Fruit fly (Drosophila melanogaster) whole organism, adult: ENCODE results near the gene MtnF.

ENCODE experiments used
- CG12768 ChIP-seq: fragments of 200-800 bp; sonication (Bioruptor generic); optimal IDR thresholded peaks from 2 replicates; lab custom pipeline; 2017; ENCODE audit warnings: missing biosample characterization, missing genetic modification characterization, mild to moderate bottlenecking, moderate library complexity, missing genetic modification reagents
- CG33017 ChIP-seq: fragments of 200-800 bp; sonication (Bioruptor generic); optimal IDR thresholded peaks from 2 replicates; lab custom pipeline; 2018; ENCODE audit warnings: missing biosample characterization, mild to moderate bottlenecking, missing genetic modification characterization, moderate library complexity
- CG5204 ChIP-seq: fragments of 200-800 bp; sonication (Bioruptor generic); optimal IDR thresholded peaks from 2 replicates; lab custom pipeline; 2016; ENCODE audit warnings: missing biosample characterization, missing genetic modification characterization
- CG7045 ChIP-seq: fragments of 200-800 bp; sonication (Bioruptor generic); optimal IDR thresholded peaks from 2 replicates; lab custom pipeline; 2017; ENCODE audit warnings: missing biosample characterization, mild to moderate bottlenecking, missing genetic modification characterization
- CG7101 ChIP-seq: fragments of 200-800 bp; sonication (Bioruptor generic); optimal IDR thresholded peaks from 2 replicates; lab custom pipeline; 2018; ENCODE audit warnings: missing biosample characterization, mild to moderate bottlenecking, missing genetic modification characterization, moderate library complexity
- Crg-1 ChIP-seq: fragments of 200-800 bp; sonication (Bioruptor generic); optimal IDR thresholded peaks from 2 replicates; lab custom pipeline; 2016; ENCODE audit warnings: missing biosample characterization, missing genetic modification characterization
- Mnt ChIP-seq: fragments of 200-800 bp; sonication (Bioruptor generic); optimal IDR thresholded peaks from 2 replicates; lab custom pipeline; 2016; ENCODE audit warnings: missing biosample characterization, mild to moderate bottlenecking, missing genetic modification characterization
- cic ChIP-seq: fragments of 200-800 bp; sonication (Bioruptor generic); optimal IDR thresholded peaks from 2 replicates; lab custom pipeline; 2017; ENCODE audit warnings: missing biosample characterization, mild to moderate bottlenecking, missing genetic modification characterization, moderate library complexity
- cnc ChIP-seq, 2 experiments: fragments of >200 bp; optimal IDR thresholded peaks; 2 replicates each; lab custom pipeline; 2017
- kay ChIP-seq: fragments of 200-800 bp; sonication (Bioruptor generic); peaks from one replicate; lab custom pipeline; 2016; ENCODE audit warnings: missing biosample characterization, missing genetic modification characterization, borderline replicate concordance
- ovo ChIP-seq: fragments of 200-800 bp; sonication (Bioruptor generic); optimal IDR thresholded peaks from 2 replicates; lab custom pipeline; 2016; ENCODE audit warnings: missing biosample characterization, missing genetic modification characterization
- pad ChIP-seq: fragments of 200-800 bp; sonication (Bioruptor generic); optimal IDR thresholded peaks from 3 replicates; lab custom pipeline; 2017; ENCODE audit warnings: missing biosample characterization, missing genetic modification characterization, mild to moderate bottlenecking, moderate library complexity, missing genetic modification reagents
- tj ChIP-seq: fragments of 200-800 bp; sonication (Bioruptor generic); optimal IDR thresholded peaks from 3 replicates; lab custom pipeline; 2017; ENCODE audit warnings: missing biosample characterization, mild to moderate bottlenecking, missing genetic modification characterization, moderate library complexity
- toe ChIP-seq: fragments of 200-800 bp; sonication (Bioruptor generic); optimal IDR thresholded peaks from 2 replicates; lab custom pipeline; 2016; ENCODE audit warnings: missing biosample characterization, missing genetic modification characterization

DNA sequence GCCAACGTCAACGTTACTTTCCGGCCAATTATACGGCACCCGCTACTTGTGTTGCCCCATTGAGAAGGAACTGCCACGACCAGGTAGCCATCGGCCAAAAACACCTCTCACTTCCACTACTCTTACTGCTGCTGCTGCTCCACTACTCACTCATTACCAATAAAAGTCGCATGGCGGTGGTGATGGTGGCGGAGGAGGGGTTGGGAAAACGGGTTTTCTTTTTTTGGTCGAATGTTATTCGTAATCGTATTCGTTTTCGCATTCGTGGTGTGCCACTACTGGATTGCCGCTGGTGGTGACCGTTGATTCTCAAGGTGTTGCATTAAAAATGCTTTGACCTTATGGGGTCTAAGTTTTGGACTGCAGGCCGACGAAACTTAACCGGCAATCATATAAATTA lies 41.2 kb downstream of the MtnF start:
- TF ChIP-seq Mnt = no peak
- no peak for TF ChIP-seq CG33017 (tag; lab: Kevin White, UChicago)
- no peak for TF ChIP-seq CG5204 (GFP tag; lab: Kevin White, UChicago)
- TF ChIP-seq pad (GFP tag; lab: Kevin White, UChicago) = no peak
- TF ChIP-seq cnc (optimal IDR thresholded peaks at IDR 0.05; lab: Kevin White, UChicago) = no peak
- no peak for TF ChIP-seq ovo (GFP tag; lab: Kevin White, UChicago)
- TF ChIP-seq cic (GFP tag; lab: Kevin White, UChicago) = no peak
- TF ChIP-seq CG12768 = no peak
- TF ChIP-seq Crg-1 = no peak
- no peak for TF ChIP-seq tj (GFP tag; lab: Kevin White, UChicago)
- no peak for TF ChIP-seq CG7101 (tag; lab: Kevin White, UChicago)
- TF ChIP-seq toe (GFP tag; lab: Kevin White, UChicago) = no peak
- no peak for TF ChIP-seq kay
- TF ChIP-seq CG7045 = no peak
